Fruit fly (Drosophila melanogaster) whole organism, wandering third instar larva: Measurements from ENCODE around the gene CycE.

Source experiments
- Abd-B ChIP-seq: fragments of >200 bp; optimal IDR thresholded peaks from 2 replicates; lab custom pipeline; 2017; ENCODE audit warnings: missing biosample characterization, missing genetic modification characterization
- CG9705 ChIP-seq: fragments of 200-800 bp; sonication (Bioruptor generic); optimal IDR thresholded peaks from 2 replicates; lab custom pipeline; 2018; ENCODE audit warnings: missing biosample characterization, mild to moderate bottlenecking, missing genetic modification characterization
- CrebA ChIP-seq: fragments of 200-800 bp; sonication (Bioruptor generic); optimal IDR thresholded peaks from 2 replicates; lab custom pipeline; 2016; ENCODE audit warnings: missing biosample characterization, mild to moderate bottlenecking, missing genetic modification characterization, borderline replicate concordance
- Dfd ChIP-seq: fragments of >200 bp; optimal IDR thresholded peaks from 2 replicates; lab custom pipeline; 2017; ENCODE audit warnings: missing biosample characterization, missing genetic modification characterization
- Dif ChIP-seq: fragments of 200-275, 200-300 bp; sonication (Bioruptor generic); optimal IDR thresholded peaks from 2 replicates; lab custom pipeline; 2018; ENCODE audit warnings: missing biosample characterization, missing genetic modification characterization; ENCODE audit not compliant: partially characterized antibody
- HLH106 ChIP-seq: fragments of 200-800 bp; optimal IDR thresholded peaks from 3 replicates; lab custom pipeline; 2019; ENCODE audit warnings: missing biosample characterization, mild to moderate bottlenecking, missing genetic modification characterization, moderate library complexity
- Hnf4 ChIP-seq: fragments of 200-800 bp; sonication (Bioruptor generic); optimal IDR thresholded peaks from 2 replicates; lab custom pipeline; 2016; ENCODE audit warnings: missing biosample characterization, mild to moderate bottlenecking, missing genetic modification characterization
- Hr78 ChIP-seq: fragments of >200 bp; optimal IDR thresholded peaks from 2 replicates; lab custom pipeline; 2017; ENCODE audit warnings: missing biosample characterization, missing genetic modification characterization
- Hr83 ChIP-seq: fragments of 200-300 bp; sonication (Bioruptor generic); optimal IDR thresholded peaks from 2 replicates; lab custom pipeline; 2016; ENCODE audit warnings: missing biosample characterization, mild to moderate bottlenecking, missing genetic modification characterization, moderate library complexity; ENCODE audit not compliant: poor library complexity, severe bottlenecking
- Jra ChIP-seq: sonication (Bioruptor generic); optimal IDR thresholded peaks from 2 replicates; lab custom pipeline; 2016; ENCODE audit warnings: missing biosample characterization, missing genetic modification characterization
- Mio ChIP-seq: sonication (Bioruptor generic); optimal IDR thresholded peaks from 2 replicates; lab custom pipeline; 2016; ENCODE audit warnings: missing biosample characterization, missing genetic modification characterization
- Myc ChIP-seq: fragments of >200 bp; optimal IDR thresholded peaks from 2 replicates; lab custom pipeline; 2017
- N ChIP-seq: fragments of >200 bp; optimal IDR thresholded peaks from 2 replicates; lab custom pipeline; 2018; ENCODE audit warnings: missing biosample characterization, missing external identifiers, missing genetic modification characterization
- Rel ChIP-seq, 2 experiments: fragments of 200-800 bp; sonication (Bioruptor generic) in 1 of 2; optimal IDR thresholded peaks; 2 replicates in 1 of 2; 3 replicates in 1 of 2; lab custom pipeline; 2016 to 2019; ENCODE audit warnings: mild to moderate bottlenecking in 2 of 2, missing biosample characterization in 2 of 2, missing genetic modification characterization in 2 of 2, moderate library complexity in 1 of 2
- Sp1 ChIP-seq: fragments of 200-800 bp; sonication (Bioruptor generic); optimal IDR thresholded peaks from 3 replicates; lab custom pipeline; 2019; ENCODE audit warnings: missing biosample characterization, mild to moderate bottlenecking, missing genetic modification characterization, moderate library complexity
- Vsx2 ChIP-seq: fragments of 200-300, 225-300 bp; sonication (Bioruptor generic); optimal IDR thresholded peaks from 2 replicates; lab custom pipeline; 2018; ENCODE audit warnings: missing biosample characterization, missing genetic modification characterization; ENCODE audit not compliant: partially characterized antibody
- br ChIP-seq: fragments of 200-800 bp; sonication (Bioruptor generic); optimal IDR thresholded peaks from 2 replicates; lab custom pipeline; 2016; ENCODE audit warnings: missing biosample characterization, missing genetic modification characterization
- dl ChIP-seq, 2 experiments: fragments of 175-275, 200-275 bp in 1 of 2; fragments of 200-275 bp in 1 of 2; sonication (Bioruptor generic); optimal IDR thresholded peaks; lab custom pipeline; 2018; ENCODE audit warnings: mild to moderate bottlenecking in 2 of 2, missing biosample characterization in 2 of 2, missing genetic modification characterization in 2 of 2, moderate library complexity in 2 of 2; ENCODE audit not compliant: partially characterized antibody in 2 of 2, insufficient read depth in 1 of 2
- dmrt93B ChIP-seq: fragments of 200-800 bp; sonication (Bioruptor generic); optimal IDR thresholded peaks from 2 replicates; lab custom pipeline; 2018; ENCODE audit warnings: missing biosample characterization, mild to moderate bottlenecking, missing genetic modification characterization
- dsf ChIP-seq: sonication (Bioruptor generic); optimal IDR thresholded peaks from 2 replicates; lab custom pipeline; 2016; ENCODE audit warnings: missing biosample characterization, missing genetic modification characterization, borderline replicate concordance
- foxo ChIP-seq, 2 experiments: fragments of 200-800 bp; sonication (Bioruptor generic); optimal IDR thresholded peaks; 2 replicates in 1 of 2; 3 replicates in 1 of 2; lab custom pipeline; 2016 to 2017; ENCODE audit warnings: missing biosample characterization in 2 of 2, missing genetic modification characterization in 2 of 2
- h ChIP-seq: fragments of 200-800 bp; sonication (Bioruptor generic); optimal IDR thresholded peaks from 3 replicates; lab custom pipeline; 2016; ENCODE audit warnings: missing biosample characterization, mild to moderate bottlenecking, missing genetic modification characterization
- jim ChIP-seq: fragments of 175-275, 200-325 bp; sonication (Bioruptor generic); optimal IDR thresholded peaks from 2 replicates; lab custom pipeline; 2016; ENCODE audit warnings: missing biosample characterization, mild to moderate bottlenecking, missing genetic modification characterization
- lola ChIP-seq: fragments of >200 bp; optimal IDR thresholded peaks from 2 replicates; lab custom pipeline; 2017; ENCODE audit warnings: missing biosample characterization, missing genetic modification characterization
- pan ChIP-seq: fragments of >200 bp; optimal IDR thresholded peaks from 2 replicates; lab custom pipeline; 2017
- psq ChIP-seq: fragments of 200-800 bp; sonication (Bioruptor generic); optimal IDR thresholded peaks from 3 replicates; lab custom pipeline; 2017; ENCODE audit warnings: missing biosample characterization, mild to moderate bottlenecking, missing genetic modification characterization, moderate library complexity
- rgr ChIP-seq: fragments of 200-800 bp; sonication (Bioruptor generic); optimal IDR thresholded peaks from 3 replicates; lab custom pipeline; 2016; ENCODE audit warnings: missing biosample characterization, mild to moderate bottlenecking, missing genetic modification characterization
- sage ChIP-seq: fragments of 200-800 bp; sonication (Bioruptor generic); optimal IDR thresholded peaks from 2 replicates; lab custom pipeline; 2016; ENCODE audit warnings: missing biosample characterization, mild to moderate bottlenecking, missing genetic modification characterization
- tai ChIP-seq: sonication (Bioruptor generic); optimal IDR thresholded peaks from 2 replicates; lab custom pipeline; 2016; ENCODE audit warnings: missing biosample characterization, missing genetic modification characterization
- usp ChIP-seq: fragments of >200 bp; optimal IDR thresholded peaks from 2 replicates; lab custom pipeline; 2017; ENCODE audit warnings: missing biosample characterization, missing genetic modification characterization

The CycE gene

DNA sequence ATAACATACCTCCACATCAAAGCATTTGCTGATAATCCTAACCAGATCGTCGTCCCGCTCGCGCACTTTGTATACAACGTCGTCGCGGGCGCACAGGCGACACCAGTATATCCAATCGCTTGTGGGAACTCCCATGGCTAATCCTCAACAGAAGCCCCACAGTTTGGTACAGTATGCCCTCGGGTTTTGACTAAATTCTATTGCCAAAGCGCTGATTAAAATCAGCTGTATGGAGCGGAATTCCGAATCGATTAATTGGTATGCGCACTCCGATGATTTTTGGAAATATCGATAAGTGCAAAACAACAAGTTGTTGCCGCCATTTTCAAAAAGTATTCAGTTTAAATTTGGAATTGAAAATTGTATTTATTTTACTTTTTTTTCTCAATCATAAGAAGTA is 20.1 kb upstream of the CycE start, which contains the start of gene wek:
Gene wek (minus strand): TSS at position 253 of the 400 bp plus-strand sequence.
- TF ChIP-seq Myc (lab: Kevin White, UChicago): no peak
- no peak for TF ChIP-seq Dfd (GFP tag; lab: Kevin White, UChicago)
- no peak for TF ChIP-seq Sp1 (GFP tag; lab: Kevin White, UChicago)
- TF ChIP-seq Mio (GFP tag; lab: Kevin White, UChicago): no peak
- no peak for TF ChIP-seq Abd-B
- no peak for TF ChIP-seq h
- TF ChIP-seq br: no peak
- no peak for TF ChIP-seq rgr (GFP tag; lab: Kevin White, UChicago)
- TF ChIP-seq sage (GFP tag; lab: Kevin White, UChicago): no peak
- TF ChIP-seq psq (GFP tag; lab: Kevin White, UChicago): no peak
- TF ChIP-seq Vsx2: no peak
- no peak for TF ChIP-seq usp (GFP tag; lab: Kevin White, UChicago)
- TF ChIP-seq CrebA: no peak
- no peak for TF ChIP-seq HLH106 (tag; lab: Kevin White, UChicago)
- no peak for TF ChIP-seq CG9705
- no peak for TF ChIP-seq N (GFP tag; lab: Kevin White, UChicago)
- no peak for TF ChIP-seq dsf (GFP tag; lab: Kevin White, UChicago)
- TF ChIP-seq, all 38 proteins: peak for 0

DNA sequence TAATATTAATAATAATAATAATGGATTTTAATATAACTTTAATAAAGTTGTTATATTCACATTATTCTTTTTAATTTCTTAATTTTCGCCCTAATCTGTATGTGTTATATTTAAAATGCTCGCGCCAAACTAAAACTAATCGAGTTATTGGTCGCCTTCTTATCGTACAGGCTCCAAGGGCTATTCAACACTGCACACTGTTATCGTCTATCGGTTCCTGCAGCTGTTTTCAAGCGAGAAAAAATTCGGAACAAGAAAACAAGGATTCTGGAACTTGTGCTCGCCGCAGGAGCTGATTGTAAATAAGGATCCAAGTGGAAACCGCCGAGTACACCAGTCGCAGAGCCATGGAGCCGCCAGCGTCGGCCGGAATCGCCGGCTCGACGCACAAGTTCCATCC is 16.1 kb upstream of the CycE start, which contains the start of gene CG3793:
Gene CG3793 (plus strand): TSS at position 192 of the 400 bp plus-strand sequence.
- TF ChIP-seq Hr78 (GFP tag; lab: Kevin White, UChicago) (no peak), tai (GFP tag; lab: Kevin White, UChicago) (no peak), psq (GFP tag; lab: Kevin White, UChicago) (no peak), Mio (GFP tag; lab: Kevin White, UChicago) (no peak), dmrt93B (GFP tag; lab: Kevin White, UChicago) (no peak), rgr (GFP tag; lab: Kevin White, UChicago) (no peak), dsf (GFP tag; lab: Kevin White, UChicago) (no peak), Abd-B (no peak), h (no peak), CG9705 (no peak), N (GFP tag; lab: Kevin White, UChicago) (no peak), lola (GFP tag; lab: Kevin White, UChicago) (no peak), br (no peak), Vsx2 (no peak), pan (no peak), Dfd (GFP tag; lab: Kevin White, UChicago) (no peak)

DNA sequence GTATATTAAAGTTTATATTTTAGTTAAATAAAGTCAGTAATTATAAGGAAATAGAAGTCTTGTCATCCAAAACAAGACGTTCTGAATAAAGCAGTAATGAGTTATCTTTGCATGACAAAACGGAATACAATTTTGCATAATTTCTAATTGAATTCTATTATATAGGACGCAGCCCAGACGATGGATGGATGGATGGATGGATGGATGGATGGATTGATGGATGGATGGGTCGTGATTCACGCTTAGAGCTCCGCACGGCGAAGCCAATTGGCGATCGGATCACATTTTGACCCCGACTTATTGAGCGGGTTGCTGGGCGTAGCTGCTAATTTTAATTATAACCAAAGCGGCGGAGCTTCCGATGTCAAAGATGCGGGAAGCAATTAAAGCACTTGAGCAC is 15.5 kb upstream of the CycE start:
- TF ChIP-seq foxo (GFP tag; optimal IDR thresholded peaks at IDR 0.05; lab: Kevin White, UChicago) (no peak), Hnf4 (GFP tag; lab: Kevin White, UChicago) (no peak)

DNA sequence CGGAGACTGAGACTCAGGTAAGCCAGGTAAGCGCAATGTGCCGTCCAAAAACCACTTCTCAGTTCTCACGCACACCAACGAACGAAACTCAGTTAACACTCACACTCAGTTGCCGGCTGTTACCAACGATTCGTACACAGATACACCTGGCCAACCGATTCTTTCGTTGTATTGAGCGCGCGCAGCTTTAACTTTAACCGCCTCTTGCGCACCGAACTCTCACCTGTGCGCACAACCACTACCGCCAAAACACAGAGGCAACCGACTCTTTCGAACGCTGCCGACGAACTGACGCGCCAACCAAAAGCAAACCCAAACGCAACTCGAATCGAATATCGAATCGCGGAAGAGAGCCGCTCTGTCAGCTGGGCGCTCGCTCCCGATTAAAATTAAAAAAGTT is 14.5 kb upstream of the CycE start, which contains the start of gene Gli:
Gene Gli (minus strand): TSS at position 293 of the 400 bp plus-strand sequence.
- no peak for TF ChIP-seq dmrt93B (GFP tag; lab: Kevin White, UChicago)
- peak; percentile 52 for TF ChIP-seq Jra (GFP tag; lab: Kevin White, UChicago)
- no peak for TF ChIP-seq Rel (GFP tag; optimal IDR thresholded peaks at IDR 0.05; lab: Kevin White, UChicago)
- TF ChIP-seq Rel (tag; optimal IDR thresholded peaks at IDR 0.05; lab: Kevin White, UChicago): peak; percentile 63
- no peak for TF ChIP-seq pan
- no peak for TF ChIP-seq Abd-B
- peak; percentile 52 for TF ChIP-seq jim (GFP tag; lab: Kevin White, UChicago)
- TF ChIP-seq foxo (GFP tag; optimal IDR thresholded peaks at IDR 0.05; lab: Kevin White, UChicago): peak in 1 of 2 experiments; percentile 55
- TF ChIP-seq CrebA: no peak
- peak in 1 of 2 experiments; percentile 78 for TF ChIP-seq dl (GFP tag; optimal IDR thresholded peaks at IDR 0.05; lab: Kevin White, UChicago; ENCODE audit: insufficient read depth in 1 of 2, partially characterized antibody in 2 of 2)
- peak; percentile 49 for TF ChIP-seq Hr83 (GFP tag; lab: Kevin White, UChicago)
- TF ChIP-seq N (GFP tag; lab: Kevin White, UChicago): peak; percentile 65
- TF ChIP-seq Dif (GFP tag; lab: Kevin White, UChicago): peak; percentile 76
- TF ChIP-seq Vsx2: peak; percentile 89
